Fruit fly (Drosophila melanogaster): Measurements from ENCODE around the gene Eig71Ei.

The Eig71Ei gene

dm6 chr3L:15670455-15670854, 10.9 kb downstream of the Eig71Ei start (continued):
- TF ChIP-seq Hr83 (GFP tag; optimal IDR thresholded peaks at IDR 0.05; ENCODE audit: poor library complexity, severe bottlenecking) (no peak), br (GFP tag; optimal IDR thresholded peaks at IDR 0.05) (no peak), Rel (GFP tag; optimal IDR thresholded peaks at IDR 0.05) (no peak), Rel (tag; optimal IDR thresholded peaks at IDR 0.05) (no peak), foxo (GFP tag; optimal IDR thresholded peaks at IDR 0.05) (peak in 1 of 2 experiments; percentile 55), fru (GFP tag; optimal IDR thresholded peaks at IDR 0.05) (peak; percentile 32), CrebA (GFP tag; optimal IDR thresholded peaks at IDR 0.05; ENCODE audit: borderline replicate concordance) (no peak), Dif (GFP tag; optimal IDR thresholded peaks at IDR 0.05; ENCODE audit: partially characterized antibody) (no peak), Abd-B (GFP tag; optimal IDR thresholded peaks at IDR 0.05) (no peak)

- TF ChIP-seq CG9705 (GFP tag; optimal IDR thresholded peaks at IDR 0.05) (no peak), Myc (optimal IDR thresholded peaks at IDR 0.05) (no peak), dmrt93B (GFP tag; optimal IDR thresholded peaks at IDR 0.05) (no peak), sage (GFP tag; optimal IDR thresholded peaks at IDR 0.05) (no peak), usp (GFP tag; optimal IDR thresholded peaks at IDR 0.05) (no peak), Vsx2 (GFP tag; optimal IDR thresholded peaks at IDR 0.05; ENCODE audit: partially characterized antibody) (no peak), h (GFP tag; optimal IDR thresholded peaks at IDR 0.05) (no peak), GATAd (GFP tag; optimal IDR thresholded peaks at IDR 0.05) (no peak), tai (GFP tag; optimal IDR thresholded peaks at IDR 0.05) (no peak), Rel (GFP tag; optimal IDR thresholded peaks at IDR 0.05) (no peak), Rel (tag; optimal IDR thresholded peaks at IDR 0.05) (no peak), psq (GFP tag; optimal IDR thresholded peaks at IDR 0.05) (no peak), br (GFP tag; optimal IDR thresholded peaks at IDR 0.05) (no peak), HLH106 (tag; optimal IDR thresholded peaks at IDR 0.05) (no peak), Hr78 (GFP tag; optimal IDR thresholded peaks at IDR 0.05) (no peak), N (GFP tag; optimal IDR thresholded peaks at IDR 0.05) (no peak), OdsH (GFP tag; optimal IDR thresholded peaks at IDR 0.05) (no peak), brk (GFP tag; optimal IDR thresholded peaks at IDR 0.05) (no peak)
These were observed 13.3 kb downstream of the Eig71Ei start for dm6 chr3L:15672800-15673199.

dm6 chr3L:15675111-15675510, 15.6 kb downstream of the Eig71Ei start:
- TF ChIP-seq OdsH (GFP tag; optimal IDR thresholded peaks at IDR 0.05) = no peak
- peak; percentile 9 for TF ChIP-seq sv (GFP tag; optimal IDR thresholded peaks at IDR 0.05)

dm6 chr3L:15677662-15678061, 18.2 kb downstream of the Eig71Ei start:
- TF ChIP-seq Hr78 (GFP tag; optimal IDR thresholded peaks at IDR 0.05) (no peak), dl (GFP tag; optimal IDR thresholded peaks at IDR 0.05; ENCODE audit: insufficient read depth in 1 of 2, partially characterized antibody in 2 of 2) (no peak), CrebA (GFP tag; optimal IDR thresholded peaks at IDR 0.05; ENCODE audit: borderline replicate concordance) (no peak), Rel (GFP tag; optimal IDR thresholded peaks at IDR 0.05) (no peak), Rel (tag; optimal IDR thresholded peaks at IDR 0.05) (no peak), Hnf4 (GFP tag; optimal IDR thresholded peaks at IDR 0.05) (no peak), dmrt93B (GFP tag; optimal IDR thresholded peaks at IDR 0.05) (no peak), woc (GFP tag; optimal IDR thresholded peaks at IDR 0.05) (no peak), sv (GFP tag; optimal IDR thresholded peaks at IDR 0.05) (no peak), lola (GFP tag; optimal IDR thresholded peaks at IDR 0.05) (no peak), h (GFP tag; optimal IDR thresholded peaks at IDR 0.05) (no peak), Mio (GFP tag; optimal IDR thresholded peaks at IDR 0.05) (no peak), Jra (GFP tag; optimal IDR thresholded peaks at IDR 0.05) (no peak), HLH106 (tag; optimal IDR thresholded peaks at IDR 0.05) (no peak), N (GFP tag; optimal IDR thresholded peaks at IDR 0.05) (no peak), Dfd (GFP tag; optimal IDR thresholded peaks at IDR 0.05) (no peak), Myc (optimal IDR thresholded peaks at IDR 0.05) (no peak), CG9705 (GFP tag; optimal IDR thresholded peaks at IDR 0.05) (no peak)

- no peak for TF ChIP-seq pan (optimal IDR thresholded peaks at IDR 0.05)
- TF ChIP-seq rgr (GFP tag; optimal IDR thresholded peaks at IDR 0.05) = no peak
- no peak for TF ChIP-seq Dif (GFP tag; optimal IDR thresholded peaks at IDR 0.05; ENCODE audit: partially characterized antibody)
- no peak for TF ChIP-seq sage (GFP tag; optimal IDR thresholded peaks at IDR 0.05)
- no peak for TF ChIP-seq tai (GFP tag; optimal IDR thresholded peaks at IDR 0.05)
- no peak for TF ChIP-seq dmrt93B (GFP tag; optimal IDR thresholded peaks at IDR 0.05)
- no peak for TF ChIP-seq Sp1 (GFP tag; optimal IDR thresholded peaks at IDR 0.05)
- no peak for TF ChIP-seq jim (GFP tag; optimal IDR thresholded peaks at IDR 0.05)
- TF ChIP-seq Hr83 (GFP tag; optimal IDR thresholded peaks at IDR 0.05; ENCODE audit: poor library complexity, severe bottlenecking) = no peak
- TF ChIP-seq OdsH (GFP tag; optimal IDR thresholded peaks at IDR 0.05) = no peak
- TF ChIP-seq Myc (optimal IDR thresholded peaks at IDR 0.05) = no peak
These were observed 18.8 kb downstream of the Eig71Ei start for dm6 chr3L:15678284-15678683.

All from whole organism, wandering third instar larva.